Worm (Caenorhabditis elegans): Measurements from ENCODE around the gene unc-112.

- TF ChIP-seq fkh-10 (GFP tag; optimal IDR thresholded peaks at IDR 0.05) (no peak), unc-130 (GFP tag; optimal IDR thresholded peaks at IDR 0.05) (no peak), unc-62 (GFP tag; optimal IDR thresholded peaks at IDR 0.05 in 1 of 2) (no peak), unc-62 (tag; optimal IDR thresholded peaks at IDR 0.05) (no peak), mxl-2 (GFP tag; conservative IDR thresholded peaks at IDR 0.05) (no peak), nhr-11 (tag; optimal IDR thresholded peaks at IDR 0.05) (no peak), nhr-28 (tag; optimal IDR thresholded peaks at IDR 0.05) (peak; percentile 5), F49E8.2 (tag; optimal IDR thresholded peaks at IDR 0.05; ENCODE audit: borderline replicate concordance) (no peak), lin-39 (tag; optimal IDR thresholded peaks at IDR 0.05) (no peak), fos-1 (tag; optimal IDR thresholded peaks at IDR 0.05) (no peak), ama-1 (optimal IDR thresholded peaks at IDR 0.05) (no peak), ceh-20 (GFP tag; IDR thresholded peaks at IDR 0.05) (no peak), ZK546.5 (tag; optimal IDR thresholded peaks at IDR 0.05) (no peak), nhr-25 (tag; optimal IDR thresholded peaks at IDR 0.05; ENCODE audit: borderline replicate concordance, insufficient read depth) (no peak)
These were observed 39.5 kb downstream of the unc-112 start for ce11 chrV:14656970-14657369.

All from whole organism, L4 larva.